Worm (Caenorhabditis elegans) whole organism, young adult: ENCODE data around the gene chil-17.

Source experiments
- D2030.7 ChIP-seq: fragments of 200-800 bp; sonication (Bioruptor generic); IDR thresholded peaks from 2 replicates; pipeline ENCODE4 v1.3.6; 2022; ENCODE audit warnings: missing genetic modification reagents, missing genetic modification characterization, missing compliant biosample characterization
- Y79H2A.3 ChIP-seq: fragments of 200-800 bp; sonication (Bioruptor generic); conservative IDR thresholded peaks from 2 replicates; pipeline ENCODE4 v1.3.6; 2022; ENCODE audit warnings: missing genetic modification reagents, missing genetic modification characterization, missing compliant biosample characterization
- ama-1 ChIP-seq, 3 experiments: fragments of 150-350 bp in 1 of 3; sonication (generic microtip) in 2 of 3; optimal IDR thresholded peaks; 2 replicates each; lab custom pipeline; 2014 to 2018; ENCODE audit warnings: missing biosample characterization in 2 of 3, missing genetic modification characterization in 2 of 3, missing genetic modification reagents in 2 of 3
- egl-44 ChIP-seq: fragments of 200-800 bp; sonication (Bioruptor generic); IDR thresholded peaks from 2 replicates; pipeline ENCODE4 v1.3.6; 2022; ENCODE audit warnings: missing genetic modification reagents, missing genetic modification characterization, missing compliant biosample characterization
- nfya-2 ChIP-seq: fragments of 200-800 bp; sonication (Bioruptor generic); IDR thresholded peaks from 2 replicates; pipeline ENCODE4 v1.3.6; 2022; ENCODE audit warnings: missing genetic modification reagents, missing genetic modification characterization, missing compliant biosample characterization
- repo-1 ChIP-seq: sonication (generic microtip); optimal IDR thresholded peaks from 2 replicates; lab custom pipeline; 2017; ENCODE audit warnings: mild to moderate bottlenecking, missing genetic modification characterization, missing compliant biosample characterization
- sdz-38 ChIP-seq: sonication (generic microtip); optimal IDR thresholded peaks from 2 replicates; lab custom pipeline; 2016; ENCODE audit warnings: missing genotype, missing genetic modification characterization, missing compliant biosample characterization
- snpc-4 ChIP-seq, 5 experiments: fragments of 150-350 bp in 1 of 5; sonication (generic microtip) in 4 of 5; optimal IDR thresholded peaks; 2 replicates each; lab custom pipeline; 2014 to 2018; ENCODE audit warnings: missing genetic modification characterization in 5 of 5, missing biosample characterization in 3 of 5, antibody characterized with exemption in 2 of 5, mild to moderate bottlenecking in 2 of 5, missing compliant biosample characterization in 2 of 5, missing genotype in 2 of 5, moderate library complexity in 2 of 5, missing genetic modification reagents in 1 of 5
- sptf-2 ChIP-seq: fragments of 200-800 bp; sonication (Bioruptor generic); optimal IDR thresholded peaks from 2 replicates; lab custom pipeline; 2018; ENCODE audit warnings: mild to moderate bottlenecking, missing genetic modification characterization, missing compliant biosample characterization
- ztf-26 ChIP-seq: sonication (generic microtip); optimal IDR thresholded peaks from 2 replicates; lab custom pipeline; 2017; ENCODE audit warnings: missing genetic modification characterization, missing compliant biosample characterization

- TF ChIP-seq repo-1 (tag; lab: Kevin White, UChicago) (no peak), ztf-26 (tag; lab: Kevin White, UChicago) (no peak), sptf-2 (GFP tag; lab: Kevin White, UChicago) (no peak), snpc-4 (GFP tag; optimal IDR thresholded peaks at IDR 0.05; lab: Kevin White, UChicago) (no peak), snpc-4 (tag; optimal IDR thresholded peaks at IDR 0.05; lab: Kevin White, UChicago) (no peak), Y79H2A.3 (GFP tag; lab: Robert Waterston, UW) (no peak), nfya-2 (GFP tag; lab: Robert Waterston, UW) (no peak), sdz-38 (tag; lab: Kevin White, UChicago) (no peak), egl-44 (GFP tag; lab: Robert Waterston, UW) (no peak), ama-1 (optimal IDR thresholded peaks at IDR 0.05; lab: Kevin White, UChicago) (no peak), ama-1 (GFP tag; optimal IDR thresholded peaks at IDR 0.05; lab: Kevin White, UChicago) (no peak), D2030.7 (no peak)
These were observed 28.5 kb upstream of the chil-17 start, which contains the start of gene chil-23 for ce11 chrII:9468414-9468813.
